Fruit fly (Drosophila melanogaster): ENCODE results near the gene Esp.

DNA sequence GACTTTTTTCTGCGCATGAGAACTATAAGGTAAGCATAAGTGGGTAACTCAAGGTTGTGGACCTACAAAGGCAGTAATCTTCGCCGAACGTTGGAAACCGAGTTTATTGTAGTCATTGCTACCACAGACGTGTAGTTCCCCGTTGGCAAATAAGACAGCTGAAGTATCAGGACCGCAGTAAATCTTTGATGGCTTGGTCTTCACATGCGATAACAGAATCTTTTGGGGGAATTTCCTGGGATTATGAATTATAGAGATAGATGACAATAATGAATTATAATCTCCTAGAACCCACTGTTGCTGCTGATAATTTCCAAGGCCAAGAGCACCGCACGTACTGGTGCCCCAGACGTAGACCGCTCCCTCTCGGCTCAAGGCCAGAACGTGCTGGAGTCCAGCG is 18.7 kb upstream of the Esp start:
- no peak for TF ChIP-seq EcR (GFP tag; optimal IDR thresholded peaks at IDR 0.05)
- TF ChIP-seq psq (optimal IDR thresholded peaks at IDR 0.05) = no peak
- TF ChIP-seq pan (optimal IDR thresholded peaks at IDR 0.05) = no peak
- TF ChIP-seq usp (GFP tag; optimal IDR thresholded peaks at IDR 0.05) = no peak
- TF ChIP-seq CG8478 (optimal IDR thresholded peaks at IDR 0.05) = no peak
- no peak for TF ChIP-seq Dll (optimal IDR thresholded peaks at IDR 0.05)
